Fruit fly (Drosophila melanogaster) S2 (cell line): Measurements from ENCODE around the gene CG10674.

Source experiments
- CG8478 ChIP-seq: fragments of >200 bp; optimal IDR thresholded peaks from 2 replicates; lab custom pipeline; 2018
- CTCF ChIP-seq, 2 experiments: fragments of >200 bp; optimal IDR thresholded peaks; 2 replicates each; lab custom pipeline; 2018

The CG10674 gene

dm6 chr3L:5141380-5142101 is 5.4 kb upstream of the CG10674 start, which contains the start of the genes Dhrs4 and Gdap1:
TSS of gene Dhrs4 (minus strand) at chr3L:5141646.
TSS of gene Gdap1 (plus strand) at chr3L:5141953.
- no peak for TF ChIP-seq CG8478 (lab: Kevin White, UChicago)
- TF ChIP-seq CTCF (optimal IDR thresholded peaks at IDR 0.05; lab: Kevin White, UChicago) = no peak

- no peak for TF ChIP-seq CG8478 (lab: Kevin White, UChicago)
- no peak for TF ChIP-seq CTCF (optimal IDR thresholded peaks at IDR 0.05; lab: Kevin White, UChicago)
Observed at dm6 chr3L:5139312-5139711, 3.2 kb upstream of the CG10674 start, which contains the start of the genes Tcs5 and CHMP2B. TSS of gene Tcs5 (minus strand) at chr3L:5139395. TSS of gene CHMP2B (plus strand) at chr3L:5139619.

dm6 chr3L:5133704-5134430 is 2.2 kb downstream of the CG10674 start, which contains the start of gene Yod1:
TSS of gene Yod1 (plus strand) at chr3L:5133871.
- no peak for TF ChIP-seq CG8478 (lab: Kevin White, UChicago)
- no peak for TF ChIP-seq CTCF (optimal IDR thresholded peaks at IDR 0.05; lab: Kevin White, UChicago)

- TF ChIP-seq CTCF (optimal IDR thresholded peaks at IDR 0.05; lab: Kevin White, UChicago) = no peak
- TF ChIP-seq CG8478 (lab: Kevin White, UChicago) = no peak
Observed at dm6 chr3L:5132966-5133365, 3.1 kb downstream of the CG10674 start, which contains the start of gene CG15213. TSS of gene CG15213 (minus strand) at chr3L:5133220.

dm6 chr3L:5131245-5131644 is 4.8 kb downstream of the CG10674 start, which contains the start of gene CG15212:
TSS of gene CG15212 (plus strand) at chr3L:5131545.
- no peak for TF ChIP-seq CG8478 (lab: Kevin White, UChicago)
- TF ChIP-seq CTCF (optimal IDR thresholded peaks at IDR 0.05; lab: Kevin White, UChicago) = no peak

dm6 chr3L:5130508-5130907 is 5.6 kb downstream of the CG10674 start:
- TF ChIP-seq CTCF (optimal IDR thresholded peaks at IDR 0.05; lab: Kevin White, UChicago) (no peak), CG8478 (lab: Kevin White, UChicago) (no peak)

dm6 chr3L:5129199-5129598 is 6.9 kb downstream of the CG10674 start, which contains the start of gene CG4597:
TSS of gene CG4597 (plus strand) at chr3L:5129499.
- no peak for TF ChIP-seq CTCF (optimal IDR thresholded peaks at IDR 0.05; lab: Kevin White, UChicago)
- no peak for TF ChIP-seq CG8478 (lab: Kevin White, UChicago)

- TF ChIP-seq CTCF (optimal IDR thresholded peaks at IDR 0.05; lab: Kevin White, UChicago) (no peak), CG8478 (lab: Kevin White, UChicago) (no peak)
Observed at dm6 chr3L:5128214-5128613, 7.9 kb downstream of the CG10674 start.

- TF ChIP-seq CG8478 (lab: Kevin White, UChicago) (no peak), CTCF (optimal IDR thresholded peaks at IDR 0.05; lab: Kevin White, UChicago) (no peak)
Observed at dm6 chr3L:5127609-5128008, 8.5 kb downstream of the CG10674 start.

- TF ChIP-seq CG8478 (lab: Kevin White, UChicago) (no peak), CTCF (optimal IDR thresholded peaks at IDR 0.05; lab: Kevin White, UChicago) (peak; percentile 72 to 83)
Observed at dm6 chr3L:5125202-5125601, 10.9 kb downstream of the CG10674 start.

dm6 chr3L:5102050-5102449 is 34.0 kb downstream of the CG10674 start:
- TF ChIP-seq CTCF (optimal IDR thresholded peaks at IDR 0.05; lab: Kevin White, UChicago) (no peak), CG8478 (lab: Kevin White, UChicago) (no peak)

dm6 chr3L:5096674-5097073 is 39.4 kb downstream of the CG10674 start:
- TF ChIP-seq CTCF (optimal IDR thresholded peaks at IDR 0.05; lab: Kevin White, UChicago) = no peak
- TF ChIP-seq CG8478 (lab: Kevin White, UChicago) = no peak
